Fruit fly (Drosophila melanogaster) whole organism, embryonic: ENCODE results near the gene Kmn2.

Source experiments
- Awh ChIP-seq: fragments of 200-800 bp; sonication (Bioruptor generic); IDR thresholded peaks from 2 replicates; pipeline ENCODE4, ENCODE4 v1.3.6; 2022; ENCODE audit warnings: missing biosample characterization, missing genetic modification characterization
- Blimp-1 ChIP-seq: fragments of 200-800 bp; sonication (Bioruptor generic); optimal IDR thresholded peaks from 3 replicates; lab custom pipeline; 2018; ENCODE audit warnings: missing biosample characterization, missing genetic modification characterization, mild to moderate bottlenecking, moderate library complexity, missing genetic modification reagents
- CG10654 ChIP-seq: fragments of 200-800 bp; sonication (Bioruptor generic); optimal IDR thresholded peaks from 2 replicates; lab custom pipeline; 2016; ENCODE audit warnings: missing biosample characterization, missing genetic modification characterization
- CG12219 ChIP-seq: fragments of 200-800 bp; sonication (Bioruptor generic); optimal IDR thresholded peaks from 3 replicates; lab custom pipeline; 2018; ENCODE audit warnings: missing biosample characterization, mild to moderate bottlenecking, missing genetic modification characterization
- CG1233 ChIP-seq: fragments of 200-800 bp; sonication (Bioruptor generic); optimal IDR thresholded peaks from 4 replicates; lab custom pipeline; 2018; ENCODE audit warnings: missing biosample characterization, mild to moderate bottlenecking, missing genetic modification characterization
- CG12659 ChIP-seq: fragments of 200-800 bp; sonication (Bioruptor generic); optimal IDR thresholded peaks from 3 replicates; lab custom pipeline; 2017; ENCODE audit warnings: mild to moderate bottlenecking, missing biosample characterization, missing genetic modification reagents, missing genetic modification characterization
- CG12769 ChIP-seq: fragments of 200-800 bp; sonication (Bioruptor generic); optimal IDR thresholded peaks from 2 replicates; lab custom pipeline; 2019; ENCODE audit warnings: missing biosample characterization, mild to moderate bottlenecking, missing genetic modification characterization, moderate library complexity
- CG12942 ChIP-seq: fragments of 200-800 bp; sonication (Bioruptor generic); optimal IDR thresholded peaks from 3 replicates; lab custom pipeline; 2016; ENCODE audit warnings: missing biosample characterization, missing genetic modification characterization
- CG13123 ChIP-seq: fragments of 200-800 bp; sonication (Bioruptor generic); optimal IDR thresholded peaks from 2 replicates; lab custom pipeline; 2016; ENCODE audit warnings: missing biosample characterization, missing genetic modification characterization
- CG13287 ChIP-seq: fragments of 200-800 bp; sonication (Bioruptor generic); IDR thresholded peaks from 2 replicates; pipeline ENCODE4 v1.3.6; 2022; ENCODE audit warnings: missing biosample characterization, missing genetic modification characterization; ENCODE audit not compliant: partially characterized antibody
- CG15696 ChIP-seq: fragments of 200-800 bp; sonication (Bioruptor generic); optimal IDR thresholded peaks from 2 replicates; lab custom pipeline; 2019; ENCODE audit warnings: missing biosample characterization, mild to moderate bottlenecking, missing genetic modification characterization, moderate library complexity
- CG18476 ChIP-seq: fragments of 200-800 bp; sonication (Bioruptor generic); optimal IDR thresholded peaks from 2 replicates; lab custom pipeline; 2016; ENCODE audit warnings: missing biosample characterization, mild to moderate bottlenecking, missing genetic modification characterization
- CG2202 ChIP-seq: fragments of 200-800 bp; sonication (Bioruptor generic); optimal IDR thresholded peaks from 2 replicates; lab custom pipeline; 2018; ENCODE audit warnings: missing biosample characterization, mild to moderate bottlenecking, missing genetic modification characterization
- CG2889 ChIP-seq: fragments of 200-800 bp; sonication (Bioruptor generic); IDR thresholded peaks from 3 replicates; pipeline ENCODE4 v1.3.6; 2022; ENCODE audit warnings: missing biosample characterization, missing genetic modification characterization
- CG31365 ChIP-seq: fragments of 200-800 bp; sonication (Bioruptor generic); optimal IDR thresholded peaks from 2 replicates; lab custom pipeline; 2018; ENCODE audit warnings: missing biosample characterization, mild to moderate bottlenecking, missing genetic modification characterization
- CG6654 ChIP-seq: fragments of 200-800 bp; sonication (Bioruptor generic); optimal IDR thresholded peaks from 2 replicates; lab custom pipeline; 2017; ENCODE audit warnings: missing biosample characterization, mild to moderate bottlenecking, missing genetic modification characterization
- CG7839 ChIP-seq: fragments of 200-800 bp; sonication (Bioruptor generic); optimal IDR thresholded peaks from 3 replicates; lab custom pipeline; 2018; ENCODE audit warnings: missing biosample characterization, mild to moderate bottlenecking, missing genetic modification characterization, moderate library complexity
- CG8944 ChIP-seq: fragments of 200-800 bp; sonication (Bioruptor generic); optimal IDR thresholded peaks from 3 replicates; lab custom pipeline; 2016; ENCODE audit warnings: missing biosample characterization, missing genetic modification characterization
- Dp ChIP-seq: fragments of 200-800 bp; sonication (Bioruptor generic); optimal IDR thresholded peaks from 2 replicates; lab custom pipeline; 2018; ENCODE audit warnings: missing biosample characterization, mild to moderate bottlenecking, missing genetic modification characterization, moderate library complexity
- Drgx ChIP-seq: fragments of 200-800 bp; sonication (Bioruptor generic); IDR thresholded peaks from 2 replicates; pipeline ENCODE4 v1.3.6; 2022; ENCODE audit warnings: missing biosample characterization, missing genetic modification characterization
- Ets97D ChIP-seq: fragments of 200-800 bp; sonication (Bioruptor generic); optimal IDR thresholded peaks from 3 replicates; lab custom pipeline; 2016; ENCODE audit warnings: missing biosample characterization, missing genetic modification characterization
- HHEX ChIP-seq: fragments of 200-800 bp; sonication (Bioruptor generic); optimal IDR thresholded peaks from 3 replicates; lab custom pipeline; 2017; ENCODE audit warnings: missing biosample characterization, mild to moderate bottlenecking, missing genetic modification characterization, missing genetic modification reagents
- HLH4C ChIP-seq: fragments of 200-800 bp; sonication (Bioruptor generic); IDR thresholded peaks from 3 replicates; pipeline ENCODE4 v1.3.6; 2022; ENCODE audit warnings: missing biosample characterization, missing genetic modification characterization; ENCODE audit not compliant: partially characterized antibody
- HLH54F ChIP-seq: fragments of 200-800 bp; sonication (Bioruptor generic); optimal IDR thresholded peaks from 3 replicates; lab custom pipeline; 2016; ENCODE audit warnings: missing biosample characterization, missing genetic modification characterization
- Ravus ChIP-seq: fragments of 200-800 bp; sonication (Bioruptor generic); IDR thresholded peaks from 2 replicates; pipeline ENCODE4 v1.3.6; 2022; ENCODE audit warnings: missing biosample characterization, missing genetic modification characterization
- Six4 ChIP-seq: fragments of 200-800 bp; sonication (Bioruptor generic); optimal IDR thresholded peaks from 2 replicates; lab custom pipeline; 2016; ENCODE audit warnings: missing biosample characterization, missing genetic modification characterization
- Tbp ChIP-seq: fragments of >200 bp; optimal IDR thresholded peaks from 2 replicates; lab custom pipeline; 2018; ENCODE audit warnings: missing biosample characterization, missing genetic modification characterization
- Xrp1 ChIP-seq: fragments of 200-800 bp; sonication (Bioruptor generic); IDR thresholded peaks from 2 replicates; pipeline ENCODE4 v1.3.6; 2022; ENCODE audit warnings: missing biosample characterization, missing genetic modification characterization
- ac ChIP-seq: fragments of 200-800 bp; sonication (Bioruptor generic); optimal IDR thresholded peaks from 3 replicates; lab custom pipeline; 2017; ENCODE audit warnings: missing biosample characterization, mild to moderate bottlenecking, missing genetic modification characterization
- btn ChIP-seq: fragments of 200-800 bp; sonication (Bioruptor generic); optimal IDR thresholded peaks from 2 replicates; lab custom pipeline; 2016; ENCODE audit warnings: missing biosample characterization, missing genetic modification characterization
- cas ChIP-seq: fragments of 200-800 bp; sonication (Bioruptor generic); IDR thresholded peaks from 2 replicates; pipeline ENCODE4 v1.3.6; 2022; ENCODE audit warnings: missing biosample characterization, missing genetic modification characterization
- cg ChIP-seq: fragments of 200-800 bp; sonication (Bioruptor generic); optimal IDR thresholded peaks from 3 replicates; lab custom pipeline; 2019; ENCODE audit warnings: missing biosample characterization, mild to moderate bottlenecking, missing genetic modification characterization, moderate library complexity
- crc ChIP-seq: fragments of 200-800 bp; sonication (Bioruptor generic); optimal IDR thresholded peaks from 2 replicates; lab custom pipeline; 2016; ENCODE audit warnings: missing biosample characterization, missing genetic modification characterization
- crol ChIP-seq: fragments of 200-800 bp; sonication (Bioruptor generic); IDR thresholded peaks from 2 replicates; pipeline ENCODE4 v1.3.6; 2022; ENCODE audit warnings: missing biosample characterization, missing genetic modification characterization
- danr ChIP-seq: fragments of 200-800 bp; sonication (Bioruptor generic); IDR thresholded peaks from 2 replicates; pipeline ENCODE4 v1.3.6; 2022; ENCODE audit warnings: missing biosample characterization, missing genetic modification characterization
- dm ChIP-seq: fragments of 200-800 bp; sonication (Bioruptor generic); optimal IDR thresholded peaks from 3 replicates; lab custom pipeline; 2016; ENCODE audit warnings: missing biosample characterization, missing genetic modification characterization
- ems ChIP-seq: fragments of 200-800 bp; sonication (Bioruptor generic); optimal IDR thresholded peaks from 3 replicates; lab custom pipeline; 2016; ENCODE audit warnings: missing biosample characterization, missing genetic modification characterization
- eve ChIP-seq, 2 experiments: fragments of >200 bp; optimal IDR thresholded peaks; 2 replicates each; lab custom pipeline; 2017; ENCODE audit warnings: missing biosample characterization in 2 of 2, missing genetic modification characterization in 2 of 2
- gfzf ChIP-seq: fragments of 200-800 bp; sonication (Bioruptor generic); optimal IDR thresholded peaks from 2 replicates; lab custom pipeline; 2016; ENCODE audit warnings: missing biosample characterization, mild to moderate bottlenecking, missing genetic modification characterization, moderate library complexity
- mam ChIP-seq: fragments of 200-800 bp; sonication (Bioruptor generic); optimal IDR thresholded peaks from 3 replicates; lab custom pipeline; 2016; ENCODE audit warnings: missing biosample characterization, missing genetic modification characterization
- onecut ChIP-seq: fragments of 200-800 bp; sonication (Bioruptor generic); IDR thresholded peaks from 2 replicates; pipeline ENCODE4 v1.3.6; 2022; ENCODE audit warnings: missing biosample characterization, missing genetic modification characterization
- org-1 ChIP-seq: fragments of 200-800 bp; sonication (Bioruptor generic); optimal IDR thresholded peaks from 2 replicates; lab custom pipeline; 2017; ENCODE audit warnings: missing biosample characterization, missing genetic modification characterization
- prd ChIP-seq, 3 experiments: fragments of >200 bp in 2 of 3; fragments of 200-800 bp in 1 of 3; sonication (Bioruptor generic) in 1 of 3; optimal IDR thresholded peaks in 2 of 3; IDR thresholded peaks in 1 of 3; 2 replicates in 2 of 3; 3 replicates in 1 of 3; pipeline versions ENCODE4 v1.3.6 to Lab custom; 2017 to 2022; ENCODE audit warnings: missing biosample characterization in 1 of 3, missing genetic modification characterization in 1 of 3
- run ChIP-seq: fragments of 200-800 bp; sonication (Bioruptor generic); optimal IDR thresholded peaks from 3 replicates; lab custom pipeline; 2018; ENCODE audit warnings: missing biosample characterization, mild to moderate bottlenecking, missing genetic modification characterization
- sim ChIP-seq: fragments of 200-800 bp; sonication (Bioruptor generic); IDR thresholded peaks from 2 replicates; pipeline ENCODE4 v1.3.6; 2022; ENCODE audit warnings: missing biosample characterization, missing genetic modification characterization
- toy ChIP-seq: fragments of 200-800 bp; sonication (Bioruptor generic); IDR thresholded peaks from 2 replicates; pipeline ENCODE4 v1.3.6; 2022; ENCODE audit warnings: missing biosample characterization, missing genetic modification characterization
- usp ChIP-seq: fragments of >200 bp; optimal IDR thresholded peaks from 2 replicates; lab custom pipeline; 2017; ENCODE audit warnings: missing biosample characterization, missing genetic modification characterization
- vfl ChIP-seq: fragments of 200-800 bp; sonication (Bioruptor generic); optimal IDR thresholded peaks from 2 replicates; lab custom pipeline; 2016; ENCODE audit warnings: missing biosample characterization, missing genetic modification characterization
- vvl ChIP-seq: fragments of 200-800 bp; sonication (Bioruptor generic); IDR thresholded peaks from 2 replicates; pipeline ENCODE4 v1.3.6; 2022; ENCODE audit warnings: missing biosample characterization, missing genetic modification characterization
- zen2 ChIP-seq: fragments of 200-800 bp; sonication (Bioruptor generic); IDR thresholded peaks from 3 replicates; pipeline ENCODE4 v1.3.6; 2022; ENCODE audit warnings: missing biosample characterization, missing genetic modification characterization; ENCODE audit not compliant: partially characterized antibody

Gene Kmn2

DNA sequence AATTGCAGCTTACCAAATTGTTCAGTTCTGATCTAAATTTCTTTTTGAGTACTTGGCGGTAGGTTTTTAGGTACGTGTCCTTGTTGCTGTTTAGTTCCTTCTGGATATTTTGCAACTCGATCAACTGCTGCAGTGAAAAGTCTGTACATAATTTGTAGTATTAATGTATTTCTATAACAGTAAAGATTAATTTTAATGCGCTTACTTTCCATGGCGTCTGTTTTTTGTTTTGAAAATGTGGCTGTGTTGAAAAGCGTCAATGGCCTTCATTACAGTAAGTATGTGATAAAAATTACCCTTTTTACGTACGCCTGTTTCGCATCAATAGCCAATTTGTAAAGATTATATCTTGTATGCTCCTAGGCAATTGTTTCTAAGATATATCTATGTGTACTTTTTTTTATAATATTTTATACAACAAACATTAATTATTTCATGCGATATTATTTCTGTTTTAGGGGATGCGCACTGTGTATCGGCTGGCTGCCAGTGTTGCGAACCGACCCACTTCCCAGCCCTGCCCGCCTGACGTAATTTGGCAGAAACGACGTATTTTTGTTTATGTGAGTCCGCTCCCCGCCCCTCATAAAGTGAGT, at the start of gene Kmn2, which contains the start of gene CG2698 (continued):
- TF ChIP-seq Blimp-1 (GFP tag; lab: Kevin White, UChicago) (peak; percentile 92), dm (GFP tag; lab: Kevin White, UChicago) (peak; percentile 71), CG2889 (GFP tag; lab: Robert Waterston, UW) (peak; percentile 97), cg (GFP tag; lab: Kevin White, UChicago) (no peak), CG13287 (peak; percentile 74), Tbp (GFP tag; lab: Kevin White, UChicago) (no peak), vvl (peak; percentile 99), HLH54F (GFP tag; lab: Kevin White, UChicago) (peak; percentile 82), gfzf (GFP tag; lab: Kevin White, UChicago) (no peak), CG18476 (GFP tag; lab: Kevin White, UChicago) (peak; percentile 95), cas (GFP tag; lab: Robert Waterston, UW) (peak; percentile 96), CG12769 (tag; lab: Kevin White, UChicago) (peak; percentile 74), CG12219 (peak; percentile 81), usp (GFP tag; lab: Kevin White, UChicago) (no peak), HLH4C (no peak; the same call in 1 of the 3 replicates), Ets97D (peak; percentile 60), zen2 (GFP tag; lab: Robert Waterston, UW) (no peak; the same call in 2 of the 3 replicates), crol (GFP tag; lab: Robert Waterston, UW) (peak; percentile 86), onecut (GFP tag; lab: Robert Waterston, UW) (peak; percentile 87), vfl (GFP tag; lab: Kevin White, UChicago) (peak; percentile 90), CG12942 (GFP tag; lab: Kevin White, UChicago) (peak; percentile 94), ems (GFP tag; lab: Kevin White, UChicago) (peak; percentile 84), org-1 (GFP tag; lab: Kevin White, UChicago) (peak; percentile 89), CG10654 (GFP tag; lab: Kevin White, UChicago) (peak; percentile 96), CG6654 (GFP tag; lab: Kevin White, UChicago) (peak; percentile 78), CG31365 (tag; lab: Kevin White, UChicago) (peak; percentile 70), eve (GFP tag; optimal IDR thresholded peaks at IDR 0.05; lab: Kevin White, UChicago) (no peak), danr (GFP tag; lab: Robert Waterston, UW) (peak; percentile 95), mam (GFP tag; lab: Kevin White, UChicago) (peak; percentile 86), CG13123 (GFP tag; lab: Kevin White, UChicago) (peak; percentile 85), Ravus (GFP tag; lab: Robert Waterston, UW) (peak; percentile 94), Awh (GFP tag; lab: Robert Waterston, UW) (peak; percentile 97), CG15696 (tag; lab: Kevin White, UChicago) (peak; percentile 89), ac (GFP tag; lab: Kevin White, UChicago) (peak; percentile 80), Xrp1 (GFP tag; lab: Robert Waterston, UW) (peak; percentile 99), CG1233 (GFP tag; lab: Kevin White, UChicago) (peak; percentile 91), btn (no peak), HHEX (peak; percentile 94), sim (GFP tag; lab: Robert Waterston, UW) (peak; percentile 96), CG8944 (GFP tag; lab: Kevin White, UChicago) (peak; percentile 83), Drgx (GFP tag; lab: Robert Waterston, UW) (peak; percentile 96), Six4 (peak; percentile 93), Dp (GFP tag; lab: Kevin White, UChicago) (peak; percentile 75), toy (GFP tag; lab: Robert Waterston, UW) (peak; percentile 88), CG7839 (peak; percentile 97), crc (GFP tag; lab: Kevin White, UChicago) (peak; percentile 56), CG12659 (peak; percentile 97), prd (optimal IDR thresholded peaks at IDR 0.05; lab: Kevin White, UChicago) (no peak), prd (GFP tag; IDR thresholded peaks at IDR 0.05; lab: Robert Waterston, UW) (peak; percentile 99), run (tag; lab: Kevin White, UChicago) (peak; percentile 81), CG2202 (tag; lab: Kevin White, UChicago) (peak; percentile 88)
